Worm (Caenorhabditis elegans): ENCODE data around the gene rfc-3.

DNA sequence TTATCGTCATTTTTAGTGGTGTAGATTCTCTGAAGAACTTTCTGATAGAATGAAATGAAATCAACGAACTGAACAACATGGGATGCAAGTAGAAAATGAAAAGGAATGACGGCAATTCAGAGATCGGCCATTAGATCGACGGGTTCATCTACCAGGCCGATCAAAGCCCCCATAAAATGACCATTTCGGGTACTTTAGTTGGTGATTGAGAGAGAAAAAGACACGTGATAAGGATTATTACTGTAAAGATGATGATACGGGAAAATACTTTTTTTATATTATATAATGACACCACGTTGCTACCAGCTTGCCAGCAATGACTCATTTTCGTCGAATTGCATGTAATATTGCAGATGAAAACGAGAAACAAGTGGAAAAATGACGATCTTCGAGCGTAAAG is 14.2 kb downstream of the rfc-3 start, which contains the start of gene best-1:
- TF ChIP-seq elt-1 (tag; optimal IDR thresholded peaks at IDR 0.05; ENCODE audit: borderline replicate concordance, insufficient read depth) (no peak), ham-2 (GFP tag; optimal IDR thresholded peaks at IDR 0.05) (no peak), nhr-12 (tag; optimal IDR thresholded peaks at IDR 0.05) (no peak), snpc-4 (tag; optimal IDR thresholded peaks at IDR 0.05) (no peak), sptf-1 (tag; optimal IDR thresholded peaks at IDR 0.05) (no peak), elt-3 (tag; optimal IDR thresholded peaks at IDR 0.05) (no peak)

Measured in whole organism, mixed stage, embryonic.